Worm (Caenorhabditis elegans): ENCODE data around the gene gpcp-1.

The gpcp-1 gene

DNA sequence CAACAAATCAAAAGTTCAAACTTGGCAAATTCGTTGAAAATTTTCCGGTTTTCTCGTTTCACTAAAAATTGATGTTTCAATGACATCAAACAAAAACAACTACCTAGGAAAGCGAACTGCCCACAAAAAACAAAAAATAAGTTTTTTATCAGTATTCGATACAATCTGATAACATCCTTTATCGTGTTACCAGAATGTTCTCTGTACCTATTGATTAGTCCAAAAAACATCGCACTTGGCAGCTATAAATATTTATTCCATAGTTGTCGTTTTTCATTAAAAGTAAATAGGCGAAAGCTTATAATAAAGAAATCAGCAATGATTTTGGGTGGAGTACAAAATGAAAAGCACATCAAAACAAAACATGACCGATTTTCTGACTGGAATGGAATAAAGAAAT lies 6.8 kb upstream of the gpcp-1 start (continued):
- TF ChIP-seq lin-1 (GFP tag; IDR thresholded peaks at IDR 0.05) (0 out of 2 replicates have a peak, but pooled peaks have one; percentile 26), pha-4 (GFP tag; IDR thresholded peaks at IDR 0.05) (0 out of 2 replicates have a peak, but pooled peaks have one; percentile 24), pha-4 (tag; optimal IDR thresholded peaks at IDR 0.05) (no peak), lsy-2 (tag; optimal IDR thresholded peaks at IDR 0.05) (peak in 1 of 2 experiments; percentile 42), php-3 (GFP tag; IDR thresholded peaks at IDR 0.05) (peak; percentile 76), nhr-48 (tag; optimal IDR thresholded peaks at IDR 0.05) (peak; percentile 77), madf-5 (GFP tag; IDR thresholded peaks at IDR 0.05) (no peak), saeg-2 (GFP tag; IDR thresholded peaks at IDR 0.05) (0 out of 2 replicates have a peak, but pooled peaks have one; percentile 30), hlh-11 (tag; optimal IDR thresholded peaks at IDR 0.05) (peak; percentile 77), T26A8.4 (GFP tag; IDR thresholded peaks at IDR 0.05) (peak; percentile 8; the same call in 1 of the 2 replicates), mep-1 (tag; optimal IDR thresholded peaks at IDR 0.05) (peak; percentile 66), F49E8.2 (tag; optimal IDR thresholded peaks at IDR 0.05; ENCODE audit: borderline replicate concordance) (no peak), egl-43 (GFP tag; IDR thresholded peaks at IDR 0.05) (no peak), dmd-6 (GFP tag; IDR thresholded peaks at IDR 0.05) (peak; percentile 66), ceh-44 (GFP tag; IDR thresholded peaks at IDR 0.05) (no peak), daf-16 (GFP tag; optimal IDR thresholded peaks at IDR 0.05) (peak in 1 of 2 experiments; percentile 48), daf-16 (tag; optimal IDR thresholded peaks at IDR 0.05) (peak; percentile 100), ceh-62 (tag; optimal IDR thresholded peaks at IDR 0.05) (no peak), fos-1 (tag; optimal IDR thresholded peaks at IDR 0.05) (no peak), hlh-30 (tag; optimal IDR thresholded peaks at IDR 0.05; ENCODE audit: insufficient read depth) (peak; percentile 13)

DNA sequence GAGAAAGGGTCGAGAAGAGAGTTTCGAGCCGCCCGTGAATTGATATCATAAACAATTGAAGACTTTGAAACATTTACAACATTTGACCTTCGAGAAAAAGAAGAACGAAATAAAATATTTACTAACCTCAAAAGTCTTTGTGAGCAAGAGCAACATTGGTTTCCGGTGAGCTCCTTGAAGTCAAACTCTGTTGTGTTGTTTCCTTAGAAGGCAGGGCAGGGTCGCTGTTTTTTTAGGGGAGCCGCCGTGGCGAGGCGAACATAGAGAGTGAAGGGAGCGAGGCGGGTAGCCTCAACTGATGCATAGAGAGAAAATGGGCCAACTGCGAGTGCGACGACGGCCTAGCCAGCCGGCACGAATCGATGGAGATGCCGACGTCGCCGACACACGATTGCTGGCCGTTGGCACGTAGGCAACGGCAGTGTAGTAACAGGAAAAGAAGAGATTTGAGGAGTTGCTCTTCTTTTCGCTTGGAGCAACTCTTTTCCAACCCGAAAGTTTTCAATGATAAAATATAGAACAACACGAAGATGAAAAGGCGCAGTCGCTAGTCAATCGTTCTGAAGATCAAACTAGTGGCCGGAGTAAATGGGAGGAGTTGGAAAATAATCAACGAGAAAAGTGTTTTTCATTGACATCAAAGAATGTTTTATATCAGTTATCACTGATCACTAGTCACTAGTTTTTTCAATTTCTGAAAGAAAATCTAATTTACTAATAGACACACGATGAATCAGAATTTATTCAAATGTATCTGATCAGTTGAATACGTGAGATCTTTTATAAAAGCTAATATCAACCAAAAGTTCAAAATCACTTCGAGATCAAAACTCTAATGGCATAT lies 5.8 kb upstream of the gpcp-1 start, which contains the start of gene mai-1:
Gene mai-1, minus strand, starts transcription at position 557 of the 844 bp plus-strand sequence.
- TF ChIP-seq ama-1 (optimal IDR thresholded peaks at IDR 0.05) (peak; percentile 62), sdz-12 (GFP tag; optimal IDR thresholded peaks at IDR 0.05) (peak; percentile 33), T20F7.1 (GFP tag; optimal IDR thresholded peaks at IDR 0.05) (no peak), saeg-2 (GFP tag; IDR thresholded peaks at IDR 0.05) (no peak), mdl-1 (tag; optimal IDR thresholded peaks at IDR 0.05) (peak in 1 of 2 experiments; percentile 10), arid-1 (GFP tag; conservative IDR thresholded peaks at IDR 0.05) (peak; percentile 73), daf-19 (GFP tag; conservative IDR thresholded peaks at IDR 0.05) (0 out of 2 replicates have a peak, but pooled peaks have one; percentile 36), dmd-6 (GFP tag; IDR thresholded peaks at IDR 0.05) (no peak; the same call in none of the 2 replicates), spr-1 (tag; optimal IDR thresholded peaks at IDR 0.05) (no peak), unc-130 (GFP tag; optimal IDR thresholded peaks at IDR 0.05) (no peak), nhr-11 (tag; optimal IDR thresholded peaks at IDR 0.05) (peak; percentile 5), rbr-2 (tag; optimal IDR thresholded peaks at IDR 0.05) (peak; percentile 59), daf-16 (GFP tag; optimal IDR thresholded peaks at IDR 0.05) (peak in 1 of 2 experiments; percentile 0), daf-16 (tag; optimal IDR thresholded peaks at IDR 0.05) (peak; percentile 79), unc-62 (GFP tag; optimal IDR thresholded peaks at IDR 0.05 in 1 of 2) (peak in 1 of 2 experiments; percentile 79), unc-62 (tag; optimal IDR thresholded peaks at IDR 0.05) (no peak), mep-1 (tag; optimal IDR thresholded peaks at IDR 0.05) (peak; percentile 15), nhr-10 (tag; optimal IDR thresholded peaks at IDR 0.05) (peak; percentile 28), madf-5 (GFP tag; IDR thresholded peaks at IDR 0.05) (0 out of 4 replicates have a peak, but pooled peaks of 1 of the 2 experiments have one; percentile 2), ceh-20 (GFP tag; IDR thresholded peaks at IDR 0.05) (peak; percentile 55; the same call in 1 of the 2 replicates), lin-38 (GFP tag; IDR thresholded peaks at IDR 0.05) (peak; percentile 9; the same call in 1 of the 2 replicates), ZK546.5 (tag; optimal IDR thresholded peaks at IDR 0.05) (no peak), lir-3 (tag; optimal IDR thresholded peaks at IDR 0.05) (no peak), nhr-6 (tag; optimal IDR thresholded peaks at IDR 0.05) (no peak), lsy-2 (tag; optimal IDR thresholded peaks at IDR 0.05) (peak; percentile 7 to 24), madf-9 (GFP tag; conservative IDR thresholded peaks at IDR 0.05) (peak; percentile 59; the same call in 1 of the 2 replicates), nhr-28 (tag; optimal IDR thresholded peaks at IDR 0.05) (peak; percentile 7), ctbp-1 (GFP tag; IDR thresholded peaks at IDR 0.05) (peak; percentile 78), F37D6.2 (tag; optimal IDR thresholded peaks at IDR 0.05) (peak; percentile 27), fkh-10 (GFP tag; optimal IDR thresholded peaks at IDR 0.05) (peak; percentile 42), hif-1 (tag; optimal IDR thresholded peaks at IDR 0.05) (peak; percentile 95 to 100), Y48G9A.11 (GFP tag; IDR thresholded peaks at IDR 0.05) (peak; percentile 45; the same call in 1 of the 2 replicates), hlh-11 (tag; optimal IDR thresholded peaks at IDR 0.05) (peak; percentile 4), ztf-11 (tag; optimal IDR thresholded peaks at IDR 0.05) (no peak), hlh-30 (tag; optimal IDR thresholded peaks at IDR 0.05; ENCODE audit: insufficient read depth) (no peak)

Measured in whole organism, L4 larva.